Worm (Caenorhabditis elegans) whole organism, L3 larva: ENCODE results near the gene Y66A7A.7.

Experiments used
- R02D3.7 ChIP-seq: fragments of 150-350 bp; optimal IDR thresholded peaks from 2 replicates; lab custom pipeline; 2014; ENCODE audit warnings: missing biosample characterization, missing genetic modification characterization
- egl-27 ChIP-seq: sonication (generic microtip); optimal IDR thresholded peaks from 4 replicates; lab custom pipeline; 2017; ENCODE audit warnings: missing biosample characterization, missing genetic modification reagents, missing genetic modification characterization
- egl-5 ChIP-seq: fragments of 150-350 bp; optimal IDR thresholded peaks from 2 replicates; lab custom pipeline; 2017; ENCODE audit warnings: missing biosample characterization, missing genetic modification reagents, missing genetic modification characterization, inconsistent platforms
- eor-1 ChIP-seq, 2 experiments: fragments of 150-350 bp; optimal IDR thresholded peaks; 2 replicates each; lab custom pipeline; 2014 to 2018; ENCODE audit warnings: missing biosample characterization in 2 of 2, missing genetic modification characterization in 2 of 2
- fos-1 ChIP-seq: fragments of 150-350 bp; optimal IDR thresholded peaks from 2 replicates; lab custom pipeline; 2014; ENCODE audit warnings: missing biosample characterization, missing genetic modification characterization
- mdl-1 ChIP-seq: fragments of 150-350 bp; optimal IDR thresholded peaks from 2 replicates; lab custom pipeline; 2014; ENCODE audit warnings: missing biosample characterization, missing genetic modification characterization
- nhr-23 ChIP-seq: fragments of 150-350 bp; optimal IDR thresholded peaks from 2 replicates; lab custom pipeline; 2014; ENCODE audit warnings: missing biosample characterization, missing genetic modification reagents, missing genetic modification characterization
- nhr-25 ChIP-seq: sonication (generic microtip); optimal IDR thresholded peaks from 2 replicates; lab custom pipeline; 2017; ENCODE audit warnings: missing biosample characterization, missing genetic modification characterization
- nhr-76 ChIP-seq: fragments of 150-350 bp; sonication (generic microtip); optimal IDR thresholded peaks from 5 replicates; lab custom pipeline; 2014; ENCODE audit warnings: missing biosample characterization, missing genetic modification characterization
- zag-1 ChIP-seq: fragments of 150-350 bp; optimal IDR thresholded peaks from 2 replicates; lab custom pipeline; 2014; ENCODE audit warnings: missing biosample characterization, missing genetic modification characterization

- TF ChIP-seq egl-5 (tag; lab: Kevin White, UChicago), result no peak
- TF ChIP-seq nhr-23, result no peak
- TF ChIP-seq mdl-1, result no peak
- TF ChIP-seq fos-1, result no peak
- no peak for TF ChIP-seq nhr-76 (tag; lab: Kevin White, UChicago)
- no peak for TF ChIP-seq eor-1 (tag; optimal IDR thresholded peaks at IDR 0.05; lab: Kevin White, UChicago)
- TF ChIP-seq nhr-25 (tag; lab: Kevin White, UChicago), result no peak
- TF ChIP-seq egl-27 (tag; lab: Kevin White, UChicago), result no peak
- no peak for TF ChIP-seq zag-1 (tag; lab: Kevin White, UChicago)
- no peak for TF ChIP-seq R02D3.7 (tag; lab: Kevin White, UChicago)
Measured at ce11 chrIII:11615802-11616201, 13.5 kb downstream of the Y66A7A.7 start.
